Fruit fly (Drosophila melanogaster): ENCODE data around the gene mthl10.

mthl10 gene

dm6 chr3L:377222-378071 is 34.7 kb upstream of the mthl10 start (continued):
- TF ChIP-seq Eip75B (GFP tag; optimal IDR thresholded peaks at IDR 0.05), result peak; percentile 58
- TF ChIP-seq net (GFP tag; optimal IDR thresholded peaks at IDR 0.05), result peak; percentile 51
- peak; percentile 39 for TF ChIP-seq cyc (GFP tag; optimal IDR thresholded peaks at IDR 0.05)
- peak; percentile 5 for TF ChIP-seq Ets21C (GFP tag; optimal IDR thresholded peaks at IDR 0.05)
- no peak for TF ChIP-seq salr (GFP tag; optimal IDR thresholded peaks at IDR 0.05)
- TF ChIP-seq Hr39 (GFP tag; optimal IDR thresholded peaks at IDR 0.05), result peak; percentile 20
- TF ChIP-seq fd59A (GFP tag; optimal IDR thresholded peaks at IDR 0.05), result peak; percentile 40
- peak; percentile 32 for TF ChIP-seq lz (GFP tag; optimal IDR thresholded peaks at IDR 0.05)
- peak; percentile 20 for TF ChIP-seq CG7368 (GFP tag; optimal IDR thresholded peaks at IDR 0.05)
- TF ChIP-seq achi (GFP tag; optimal IDR thresholded peaks at IDR 0.05), result peak; percentile 74
- TF ChIP-seq fkh (GFP tag; optimal IDR thresholded peaks at IDR 0.05), result peak; percentile 40
- TF ChIP-seq topi (GFP tag; optimal IDR thresholded peaks at IDR 0.05), result peak; percentile 52
- peak; percentile 75 for TF ChIP-seq CG34406 (GFP tag; optimal IDR thresholded peaks at IDR 0.05)
- TF ChIP-seq Eip78C (GFP tag), result peak; percentile 91
- TF ChIP-seq eg (GFP tag; IDR thresholded peaks at IDR 0.05), result peak; percentile 38; the same call in 2 of the 3 replicates
- TF ChIP-seq Sox15 (GFP tag; optimal IDR thresholded peaks at IDR 0.05), result peak; percentile 29
- peak; percentile 77 for TF ChIP-seq OdsH (GFP tag; optimal IDR thresholded peaks at IDR 0.05)
- TF ChIP-seq CG11294 (GFP tag; IDR thresholded peaks at IDR 0.05), result no peak; the same call in 1 of the 2 replicates
- TF ChIP-seq CG11902 (GFP tag; optimal IDR thresholded peaks at IDR 0.05), result peak; percentile 27
- TF ChIP-seq Hr4 (GFP tag; optimal IDR thresholded peaks at IDR 0.05), result peak; percentile 57
- peak; percentile 71 for TF ChIP-seq CG15336 (GFP tag; IDR thresholded peaks at IDR 0.05)
- peak; percentile 68 for TF ChIP-seq CG6792 (GFP tag; optimal IDR thresholded peaks at IDR 0.05)
- peak; percentile 69 for TF ChIP-seq CG8119 (GFP tag; IDR thresholded peaks at IDR 0.05)
- no peak for TF ChIP-seq dac (GFP tag; optimal IDR thresholded peaks at IDR 0.05)
- TF ChIP-seq fd85E (GFP tag; optimal IDR thresholded peaks at IDR 0.05), result no peak
- peak; percentile 72 for TF ChIP-seq esn (GFP tag; optimal IDR thresholded peaks at IDR 0.05)
- peak; percentile 69 for TF ChIP-seq acj6 (GFP tag; optimal IDR thresholded peaks at IDR 0.05)
- TF ChIP-seq ss (GFP tag; optimal IDR thresholded peaks at IDR 0.05), result peak; percentile 28 to 77
- peak; percentile 49 for TF ChIP-seq pdm3 (GFP tag; optimal IDR thresholded peaks at IDR 0.05)
- TF ChIP-seq CG6854 (GFP tag; optimal IDR thresholded peaks at IDR 0.05), result peak; percentile 16
- TF ChIP-seq Lpt (GFP tag; optimal IDR thresholded peaks at IDR 0.05), result no peak
- TF ChIP-seq Ets96B (tag; optimal IDR thresholded peaks at IDR 0.05), result peak; percentile 73
- TF ChIP-seq Sox14 (GFP tag; optimal IDR thresholded peaks at IDR 0.05), result no peak
- peak; percentile 60 for TF ChIP-seq Smox (GFP tag; optimal IDR thresholded peaks at IDR 0.05)
- peak; percentile 59 for TF ChIP-seq CG3919 (GFP tag; optimal IDR thresholded peaks at IDR 0.05)
- no peak for TF ChIP-seq CG1621 (tag; optimal IDR thresholded peaks at IDR 0.05)
- peak; percentile 74 for TF ChIP-seq CG3032 (tag; optimal IDR thresholded peaks at IDR 0.05)
- peak; percentile 74 for TF ChIP-seq CG8632 (GFP tag; optimal IDR thresholded peaks at IDR 0.05)
- peak; percentile 66 for TF ChIP-seq Met (GFP tag; optimal IDR thresholded peaks at IDR 0.05)
- peak; percentile 72 for TF ChIP-seq CG32006 (GFP tag; optimal IDR thresholded peaks at IDR 0.05)

DNA sequence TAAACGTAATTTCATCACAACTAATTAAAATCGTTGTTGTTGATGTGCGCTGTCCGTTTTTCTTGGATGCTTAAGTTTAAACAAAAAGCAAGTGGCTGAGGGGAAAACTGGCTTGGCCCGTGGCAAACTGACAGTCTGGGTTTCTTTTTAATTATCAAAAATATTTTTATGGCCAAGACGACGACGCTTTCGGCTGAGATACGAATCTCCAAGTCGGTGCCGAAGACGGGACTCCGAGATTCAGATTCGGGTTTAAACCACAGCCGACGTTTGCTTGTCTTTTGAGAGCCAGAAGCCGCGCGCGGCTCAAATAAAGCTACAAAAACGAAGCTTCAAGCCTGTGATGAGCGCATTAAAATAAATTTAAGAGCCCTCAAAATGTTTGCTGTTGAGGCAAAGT is 33.0 kb upstream of the mthl10 start:
- TF ChIP-seq Hr38 (GFP tag; optimal IDR thresholded peaks at IDR 0.05) (no peak), Ets21C (GFP tag; optimal IDR thresholded peaks at IDR 0.05) (no peak), dac (GFP tag; optimal IDR thresholded peaks at IDR 0.05) (no peak), pdm3 (GFP tag; optimal IDR thresholded peaks at IDR 0.05) (no peak), net (GFP tag; optimal IDR thresholded peaks at IDR 0.05) (no peak), CG10631 (GFP tag; optimal IDR thresholded peaks at IDR 0.05) (no peak), Smox (GFP tag; optimal IDR thresholded peaks at IDR 0.05) (no peak), CG6854 (GFP tag; optimal IDR thresholded peaks at IDR 0.05) (no peak), CG7368 (GFP tag; optimal IDR thresholded peaks at IDR 0.05) (no peak), fd85E (GFP tag; optimal IDR thresholded peaks at IDR 0.05) (no peak), topi (GFP tag; optimal IDR thresholded peaks at IDR 0.05) (no peak)
